Fruit fly (Drosophila melanogaster): Measurements from ENCODE around the gene PIG-H.

The PIG-H gene

dm6 chr3R:8001074-8001669 lies 1.5 kb downstream of the PIG-H start, which contains the start of the genes Kmn2 and CG2698 (continued):
- peak; percentile 83 to 98 for TF ChIP-seq dpn (GFP tag; optimal IDR thresholded peaks at IDR 0.05)
- peak; percentile 95 for TF ChIP-seq CG18262 (tag; optimal IDR thresholded peaks at IDR 0.05)
- peak; percentile 67 for TF ChIP-seq CG8359 (GFP tag; optimal IDR thresholded peaks at IDR 0.05; ENCODE audit: borderline replicate concordance)
- peak; percentile 95 for TF ChIP-seq sens (GFP tag)
- peak; percentile 97 for TF ChIP-seq CG31441 (GFP tag; IDR thresholded peaks at IDR 0.05)
- peak; percentile 88 for TF ChIP-seq cwo (GFP tag; optimal IDR thresholded peaks at IDR 0.05)
- TF ChIP-seq CG9932 (GFP tag; IDR thresholded peaks at IDR 0.05): peak; percentile 99
- peak; percentile 100 for TF ChIP-seq row (GFP tag; IDR thresholded peaks at IDR 0.05)
- peak; percentile 36; the same call in 1 of the 2 replicates for TF ChIP-seq hbn (GFP tag; IDR thresholded peaks at IDR 0.05; ENCODE audit: partially characterized antibody)
- peak; percentile 86 for TF ChIP-seq dati (GFP tag; IDR thresholded peaks at IDR 0.05)
- peak; percentile 80 to 96 for TF ChIP-seq bsh (GFP tag; optimal IDR thresholded peaks at IDR 0.05)
- TF ChIP-seq wek (GFP tag; optimal IDR thresholded peaks at IDR 0.05): peak; percentile 44
- TF ChIP-seq CG6689 (GFP tag; IDR thresholded peaks at IDR 0.05): peak; percentile 98
- peak; percentile 98 for TF ChIP-seq Rfx (GFP tag; IDR thresholded peaks at IDR 0.05)
- no peak for TF ChIP-seq CG2129 (GFP tag; IDR thresholded peaks at IDR 0.05; ENCODE audit: partially characterized antibody)
- peak; percentile 73 for TF ChIP-seq CG17802 (tag; optimal IDR thresholded peaks at IDR 0.05)
- TF ChIP-seq CG12942 (GFP tag; optimal IDR thresholded peaks at IDR 0.05): peak; percentile 94
- TF ChIP-seq TFAM (GFP tag; optimal IDR thresholded peaks at IDR 0.05): no peak
- peak; percentile 48 for TF ChIP-seq CG9876 (GFP tag; optimal IDR thresholded peaks at IDR 0.05)
- peak; percentile 98 for TF ChIP-seq CG11247 (GFP tag; IDR thresholded peaks at IDR 0.05)
- TF ChIP-seq CG13123 (GFP tag; optimal IDR thresholded peaks at IDR 0.05): peak; percentile 85
- peak; percentile 88 for TF ChIP-seq MTF-1 (GFP tag; optimal IDR thresholded peaks at IDR 0.05; ENCODE audit: borderline replicate concordance)
- peak; percentile 95 for TF ChIP-seq CG17829 (tag; optimal IDR thresholded peaks at IDR 0.05)
- TF ChIP-seq exex (tag; optimal IDR thresholded peaks at IDR 0.05): peak; percentile 76
- peak; percentile 96 for TF ChIP-seq ro (GFP tag; IDR thresholded peaks at IDR 0.05)
- peak; percentile 83 for TF ChIP-seq CG8944 (GFP tag; optimal IDR thresholded peaks at IDR 0.05)
- peak; percentile 74 for TF ChIP-seq CG12769 (tag; optimal IDR thresholded peaks at IDR 0.05)
- TF ChIP-seq C15 (GFP tag; IDR thresholded peaks at IDR 0.05): peak; percentile 96
- TF ChIP-seq CG9215 (GFP tag; IDR thresholded peaks at IDR 0.05): peak; percentile 97
- peak; percentile 88 for TF ChIP-seq CG2202 (tag; optimal IDR thresholded peaks at IDR 0.05)
- TF ChIP-seq Chrac-16 (GFP tag; optimal IDR thresholded peaks at IDR 0.05): peak; percentile 97
- TF ChIP-seq zf30C (GFP tag; optimal IDR thresholded peaks at IDR 0.05): no peak
- TF ChIP-seq Fer3 (tag; optimal IDR thresholded peaks at IDR 0.05): peak; percentile 96
- peak; percentile 94 for TF ChIP-seq CG3726 (GFP tag; IDR thresholded peaks at IDR 0.05)
- TF ChIP-seq CG2712 (tag; optimal IDR thresholded peaks at IDR 0.05): peak; percentile 95
- peak; percentile 96 for TF ChIP-seq jigr1 (GFP tag; IDR thresholded peaks at IDR 0.05)
- peak; percentile 78 for TF ChIP-seq Elba2 (GFP tag; optimal IDR thresholded peaks at IDR 0.05)
- peak; percentile 87 for TF ChIP-seq aop (GFP tag; IDR thresholded peaks at IDR 0.05)
- TF ChIP-seq CG2678 (tag; optimal IDR thresholded peaks at IDR 0.05): peak; percentile 96
- TF ChIP-seq Hand (GFP tag; optimal IDR thresholded peaks at IDR 0.05): peak; percentile 88
- peak; percentile 74 for TF ChIP-seq fd64A (GFP tag; optimal IDR thresholded peaks at IDR 0.05)
- TF ChIP-seq lola (GFP tag; optimal IDR thresholded peaks at IDR 0.05): peak in 1 of 3 experiments; percentile 91
- peak; percentile 97 for TF ChIP-seq CG4404 (GFP tag; IDR thresholded peaks at IDR 0.05)
- peak; percentile 87 for TF ChIP-seq CG6683 (GFP tag; optimal IDR thresholded peaks at IDR 0.05)
- peak; percentile 92 for TF ChIP-seq E2f2 (GFP tag; IDR thresholded peaks at IDR 0.05)
- TF ChIP-seq CG12391 (tag; optimal IDR thresholded peaks at IDR 0.05): peak; percentile 97
- TF ChIP-seq GATAe (GFP tag; conservative IDR thresholded peaks at IDR 0.05): peak; percentile 90; the same call in 1 of the 2 replicates
- peak; percentile 95 for TF ChIP-seq Optix (GFP tag; IDR thresholded peaks at IDR 0.05)
- peak; percentile 82 for TF ChIP-seq kah (GFP tag; optimal IDR thresholded peaks at IDR 0.05)

Measured in whole organism, embryonic.